Worm (Caenorhabditis elegans): ENCODE data around the gene glr-8.
A peak's percentile ranks its signal among the peaks of the same experiment; 100 is the strongest.

DNA sequence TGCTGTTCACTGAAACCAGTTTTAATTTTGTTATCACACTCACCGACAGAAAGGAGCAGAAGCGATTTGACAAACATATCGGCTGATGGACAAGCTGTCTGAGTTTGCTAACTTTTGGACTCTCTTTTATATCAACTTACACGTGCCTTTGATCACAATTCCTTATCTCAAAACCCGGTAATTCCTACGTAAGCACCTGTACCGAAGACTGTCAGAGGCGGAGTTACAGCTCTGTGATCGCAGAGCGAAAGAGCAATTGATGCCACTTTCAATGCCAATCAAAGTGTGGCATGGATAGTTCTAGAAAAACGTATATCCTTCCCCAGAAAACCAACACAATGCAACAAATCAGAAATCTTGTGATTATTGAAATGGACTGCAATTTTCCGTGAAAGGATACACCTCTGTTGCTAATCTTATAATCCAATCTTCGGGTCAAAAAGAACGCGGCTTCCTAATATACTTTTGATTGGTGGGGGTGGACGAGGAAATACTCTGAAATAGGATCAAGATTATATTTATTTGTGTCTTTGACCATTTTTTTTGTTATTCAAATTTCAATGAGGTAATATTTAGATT is 31.0 kb downstream of the glr-8 start, which contains the start of gene ilys-5:
- TF ChIP-seq ama-1 (optimal IDR thresholded peaks at IDR 0.05), result no peak
- no peak for TF ChIP-seq ama-1 (GFP tag; optimal IDR thresholded peaks at IDR 0.05)
- TF ChIP-seq madf-10 (tag; optimal IDR thresholded peaks at IDR 0.05), result peak; percentile 26
- no peak for TF ChIP-seq F39B2.1 (GFP tag; IDR thresholded peaks at IDR 0.05)
- TF ChIP-seq snpc-1.1 (tag; optimal IDR thresholded peaks at IDR 0.05; ENCODE audit: insufficient read depth), result no peak
- no peak for TF ChIP-seq F57A8.1 (GFP tag; optimal IDR thresholded peaks at IDR 0.05)
